Fruit fly (Drosophila melanogaster): Measurements from ENCODE around the gene eIF4E1.
A peak's percentile ranks its signal among the peaks of the same experiment; 100 is the strongest.

Gene eIF4E1

dm6 chr3L:9357830-9358712 is 44.2 kb downstream of the eIF4E1 start (continued):
- TF ChIP-seq Ets97D (GFP tag; optimal IDR thresholded peaks at IDR 0.05) = no peak
- no peak for TF ChIP-seq CG3847 (GFP tag; IDR thresholded peaks at IDR 0.05)
- no peak for TF ChIP-seq ash1 (GFP tag; optimal IDR thresholded peaks at IDR 0.05)
- TF ChIP-seq Doc3 (GFP tag; IDR thresholded peaks at IDR 0.05; ENCODE audit: partially characterized antibody) = no peak
- no peak for TF ChIP-seq lilli (GFP tag; optimal IDR thresholded peaks at IDR 0.05)
- TF ChIP-seq bcd (GFP tag; optimal IDR thresholded peaks at IDR 0.05) = no peak
- TF ChIP-seq CG18011 (GFP tag; optimal IDR thresholded peaks at IDR 0.05) = no peak
- no peak for TF ChIP-seq fd102C (GFP tag; optimal IDR thresholded peaks at IDR 0.05)
- no peak for TF ChIP-seq CG12744 (GFP tag; optimal IDR thresholded peaks at IDR 0.05)
- no peak for TF ChIP-seq CG10366 (GFP tag; IDR thresholded peaks at IDR 0.05)
- no peak for TF ChIP-seq wek (GFP tag; optimal IDR thresholded peaks at IDR 0.05)
- TF ChIP-seq CG10209 (GFP tag; optimal IDR thresholded peaks at IDR 0.05) = no peak
- no peak; the same call in 1 of the 2 replicates for TF ChIP-seq CG32532 (GFP tag; IDR thresholded peaks at IDR 0.05)
- TF ChIP-seq CG10431 (GFP tag; optimal IDR thresholded peaks at IDR 0.05) = no peak
- TF ChIP-seq klu (GFP tag; IDR thresholded peaks at IDR 0.05) = no peak
- TF ChIP-seq crc (GFP tag; optimal IDR thresholded peaks at IDR 0.05) = no peak
- TF ChIP-seq CG7839 (tag; optimal IDR thresholded peaks at IDR 0.05) = no peak
- no peak for TF ChIP-seq Doc2 (GFP tag; IDR thresholded peaks at IDR 0.05)
- TF ChIP-seq Sox102F (GFP tag; optimal IDR thresholded peaks at IDR 0.05) = no peak
- no peak for TF ChIP-seq Rx (GFP tag; IDR thresholded peaks at IDR 0.05)
- TF ChIP-seq az2 (GFP tag; optimal IDR thresholded peaks at IDR 0.05) = no peak
- no peak for TF ChIP-seq CG7271 (tag; optimal IDR thresholded peaks at IDR 0.05)
- no peak for TF ChIP-seq CG32772 (GFP tag; IDR thresholded peaks at IDR 0.05)
- no peak for TF ChIP-seq kay (GFP tag; optimal IDR thresholded peaks at IDR 0.05)
- TF ChIP-seq CG10267 (tag; optimal IDR thresholded peaks at IDR 0.05) = no peak
- no peak for TF ChIP-seq stwl (tag; optimal IDR thresholded peaks at IDR 0.05)
- peak; percentile 92 for TF ChIP-seq Adf1 (GFP tag; IDR thresholded peaks at IDR 0.05)
- no peak for TF ChIP-seq en (GFP tag; optimal IDR thresholded peaks at IDR 0.05)
- no peak for TF ChIP-seq Meics (GFP tag; optimal IDR thresholded peaks at IDR 0.05)
- no peak for TF ChIP-seq usp (GFP tag; optimal IDR thresholded peaks at IDR 0.05)
- no peak for TF ChIP-seq zen (tag; optimal IDR thresholded peaks at IDR 0.05)
- peak; percentile 49 for TF ChIP-seq scrt (GFP tag; optimal IDR thresholded peaks at IDR 0.05)
- peak; percentile 9 for TF ChIP-seq CG15479 (GFP tag; optimal IDR thresholded peaks at IDR 0.05)
- TF ChIP-seq Atf-2 (GFP tag; optimal IDR thresholded peaks at IDR 0.05) = no peak
- no peak for TF ChIP-seq nmo (GFP tag; optimal IDR thresholded peaks at IDR 0.05)
- no peak for TF ChIP-seq br (optimal IDR thresholded peaks at IDR 0.05)
- peak; percentile 9; the same call in 1 of the 3 replicates for TF ChIP-seq Aef1 (GFP tag; IDR thresholded peaks at IDR 0.05)
- no peak for TF ChIP-seq CG18619 (GFP tag; optimal IDR thresholded peaks at IDR 0.05)
- no peak for TF ChIP-seq ttk (GFP tag; IDR thresholded peaks at IDR 0.05)
- TF ChIP-seq CG10543 (GFP tag; optimal IDR thresholded peaks at IDR 0.05) = peak; percentile 83
- no peak for TF ChIP-seq Dp (GFP tag; optimal IDR thresholded peaks at IDR 0.05)
- no peak for TF ChIP-seq Med (GFP tag)
- no peak for TF ChIP-seq luna (GFP tag; optimal IDR thresholded peaks at IDR 0.05)
- TF ChIP-seq CG10147 (GFP tag; optimal IDR thresholded peaks at IDR 0.05) = no peak
- TF ChIP-seq CG16813 (GFP tag; IDR thresholded peaks at IDR 0.05; ENCODE audit: partially characterized antibody) = no peak
- TF ChIP-seq hbn (GFP tag; IDR thresholded peaks at IDR 0.05; ENCODE audit: partially characterized antibody) = no peak
- TF ChIP-seq CG13424 (tag; optimal IDR thresholded peaks at IDR 0.05) = no peak
- TF ChIP-seq zfh2 (GFP tag; optimal IDR thresholded peaks at IDR 0.05) = no peak
- TF ChIP-seq H2.0 (GFP tag; IDR thresholded peaks at IDR 0.05) = no peak
